Fruit fly (Drosophila melanogaster) whole organism, wandering third instar larva: ENCODE results near the gene Cp7Fb.

Experiments
- Abd-B ChIP-seq: fragments of >200 bp; optimal IDR thresholded peaks from 2 replicates; lab custom pipeline; 2017; ENCODE audit warnings: missing biosample characterization, missing genetic modification characterization
- CG32264 ChIP-seq: fragments of 200-800 bp; sonication (Bioruptor generic); optimal IDR thresholded peaks from 2 replicates; lab custom pipeline; 2016; ENCODE audit warnings: missing biosample characterization, missing genetic modification characterization
- CrebA ChIP-seq: fragments of 200-800 bp; sonication (Bioruptor generic); optimal IDR thresholded peaks from 2 replicates; lab custom pipeline; 2016; ENCODE audit warnings: missing biosample characterization, mild to moderate bottlenecking, missing genetic modification characterization, borderline replicate concordance
- Dfd ChIP-seq: fragments of >200 bp; optimal IDR thresholded peaks from 2 replicates; lab custom pipeline; 2017; ENCODE audit warnings: missing biosample characterization, missing genetic modification characterization
- Dif ChIP-seq: fragments of 200-275, 200-300 bp; sonication (Bioruptor generic); optimal IDR thresholded peaks from 2 replicates; lab custom pipeline; 2018; ENCODE audit warnings: missing biosample characterization, missing genetic modification characterization; ENCODE audit not compliant: partially characterized antibody
- GATAd ChIP-seq: sonication (Bioruptor generic); optimal IDR thresholded peaks from 2 replicates; lab custom pipeline; 2016; ENCODE audit warnings: missing biosample characterization, missing genetic modification characterization
- Hr78 ChIP-seq: fragments of >200 bp; optimal IDR thresholded peaks from 2 replicates; lab custom pipeline; 2017; ENCODE audit warnings: missing biosample characterization, missing genetic modification characterization
- Hr83 ChIP-seq: fragments of 200-300 bp; sonication (Bioruptor generic); optimal IDR thresholded peaks from 2 replicates; lab custom pipeline; 2016; ENCODE audit warnings: missing biosample characterization, mild to moderate bottlenecking, missing genetic modification characterization, moderate library complexity; ENCODE audit not compliant: poor library complexity, severe bottlenecking
- Jra ChIP-seq: sonication (Bioruptor generic); optimal IDR thresholded peaks from 2 replicates; lab custom pipeline; 2016; ENCODE audit warnings: missing biosample characterization, missing genetic modification characterization
- N ChIP-seq: fragments of >200 bp; optimal IDR thresholded peaks from 2 replicates; lab custom pipeline; 2018; ENCODE audit warnings: missing biosample characterization, missing external identifiers, missing genetic modification characterization
- OdsH ChIP-seq: fragments of 200-800 bp; sonication (Bioruptor generic); optimal IDR thresholded peaks from 2 replicates; lab custom pipeline; 2016; ENCODE audit warnings: missing biosample characterization, mild to moderate bottlenecking, missing genetic modification characterization
- br ChIP-seq: fragments of 200-800 bp; sonication (Bioruptor generic); optimal IDR thresholded peaks from 2 replicates; lab custom pipeline; 2016; ENCODE audit warnings: missing biosample characterization, missing genetic modification characterization
- dl ChIP-seq, 2 experiments: fragments of 175-275, 200-275 bp in 1 of 2; fragments of 200-275 bp in 1 of 2; sonication (Bioruptor generic); optimal IDR thresholded peaks; lab custom pipeline; 2018; ENCODE audit warnings: mild to moderate bottlenecking in 2 of 2, missing biosample characterization in 2 of 2, missing genetic modification characterization in 2 of 2, moderate library complexity in 2 of 2; ENCODE audit not compliant: partially characterized antibody in 2 of 2, insufficient read depth in 1 of 2
- dmrt93B ChIP-seq: fragments of 200-800 bp; sonication (Bioruptor generic); optimal IDR thresholded peaks from 2 replicates; lab custom pipeline; 2018; ENCODE audit warnings: missing biosample characterization, mild to moderate bottlenecking, missing genetic modification characterization
- foxo ChIP-seq, 2 experiments: fragments of 200-800 bp; sonication (Bioruptor generic); optimal IDR thresholded peaks; 2 replicates in 1 of 2; 3 replicates in 1 of 2; lab custom pipeline; 2016 to 2017; ENCODE audit warnings: missing biosample characterization in 2 of 2, missing genetic modification characterization in 2 of 2
- h ChIP-seq: fragments of 200-800 bp; sonication (Bioruptor generic); optimal IDR thresholded peaks from 3 replicates; lab custom pipeline; 2016; ENCODE audit warnings: missing biosample characterization, mild to moderate bottlenecking, missing genetic modification characterization
- jim ChIP-seq: fragments of 175-275, 200-325 bp; sonication (Bioruptor generic); optimal IDR thresholded peaks from 2 replicates; lab custom pipeline; 2016; ENCODE audit warnings: missing biosample characterization, mild to moderate bottlenecking, missing genetic modification characterization
- lola ChIP-seq: fragments of >200 bp; optimal IDR thresholded peaks from 2 replicates; lab custom pipeline; 2017; ENCODE audit warnings: missing biosample characterization, missing genetic modification characterization
- sage ChIP-seq: fragments of 200-800 bp; sonication (Bioruptor generic); optimal IDR thresholded peaks from 2 replicates; lab custom pipeline; 2016; ENCODE audit warnings: missing biosample characterization, mild to moderate bottlenecking, missing genetic modification characterization
- sv ChIP-seq: fragments of 200-800 bp; sonication (Bioruptor generic); optimal IDR thresholded peaks from 3 replicates; lab custom pipeline; 2016; ENCODE audit warnings: missing biosample characterization, missing genetic modification characterization
- tai ChIP-seq: sonication (Bioruptor generic); optimal IDR thresholded peaks from 2 replicates; lab custom pipeline; 2016; ENCODE audit warnings: missing biosample characterization, missing genetic modification characterization
- usp ChIP-seq: fragments of >200 bp; optimal IDR thresholded peaks from 2 replicates; lab custom pipeline; 2017; ENCODE audit warnings: missing biosample characterization, missing genetic modification characterization
- woc ChIP-seq: sonication (Bioruptor generic); optimal IDR thresholded peaks from 2 replicates; lab custom pipeline; 2016; ENCODE audit warnings: missing biosample characterization, mild to moderate bottlenecking, missing genetic modification characterization

Cp7Fb gene

dm6 chrX:8476817-8477216 is 3.2 kb downstream of the Cp7Fb start, which contains the start of gene Cp7Fc:
TSS of gene Cp7Fc (plus strand) at chrX:8477117.
- TF ChIP-seq dl (GFP tag; optimal IDR thresholded peaks at IDR 0.05; lab: Kevin White, UChicago; ENCODE audit: insufficient read depth in 1 of 2, partially characterized antibody in 2 of 2) (no peak), CrebA (no peak), h (no peak), Dif (GFP tag; lab: Kevin White, UChicago) (no peak), Hr78 (no peak), GATAd (GFP tag; lab: Kevin White, UChicago) (no peak), br (GFP tag; lab: Kevin White, UChicago) (no peak), jim (no peak), Hr83 (GFP tag; lab: Kevin White, UChicago) (no peak), lola (no peak), usp (GFP tag; lab: Kevin White, UChicago) (no peak)

- no peak for TF ChIP-seq Jra (GFP tag; lab: Kevin White, UChicago)
- no peak for TF ChIP-seq OdsH
- no peak for TF ChIP-seq Abd-B
- TF ChIP-seq, all 38 proteins: peak for 0
Observed at dm6 chrX:8479031-8479568, 5.5 kb downstream of the Cp7Fb start, which contains the start of gene Cp36. TSS of gene Cp36 (plus strand) at chrX:8479319.

dm6 chrX:8481462-8481861 is 7.8 kb downstream of the Cp7Fb start, which contains the start of gene Cp38:
TSS of gene Cp38 (plus strand) at chrX:8481837.
- TF ChIP-seq dmrt93B (GFP tag; lab: Kevin White, UChicago) = no peak

dm6 chrX:8483671-8484070 is 10.0 kb downstream of the Cp7Fb start, which contains the start of gene CG33223:
TSS of gene CG33223 (minus strand) at chrX:8483885.
- TF ChIP-seq jim (no peak), CG32264 (GFP tag; lab: Kevin White, UChicago) (no peak), Jra (GFP tag; lab: Kevin White, UChicago) (no peak), tai (GFP tag; lab: Kevin White, UChicago) (no peak)

dm6 chrX:8484778-8485177 is 11.1 kb downstream of the Cp7Fb start:
- TF ChIP-seq lola = no peak
- TF ChIP-seq, all 38 proteins: peak for 0

dm6 chrX:8489048-8489447 is 15.4 kb downstream of the Cp7Fb start, which contains the start of gene CG33181:
TSS of gene CG33181 (plus strand) at chrX:8489348.
- no peak for TF ChIP-seq foxo (GFP tag; optimal IDR thresholded peaks at IDR 0.05; lab: Kevin White, UChicago)
- TF ChIP-seq Dfd (GFP tag; lab: Kevin White, UChicago) = no peak
- no peak for TF ChIP-seq woc (GFP tag; lab: Kevin White, UChicago)
- TF ChIP-seq Abd-B = no peak
- TF ChIP-seq br (GFP tag; lab: Kevin White, UChicago) = no peak
- no peak for TF ChIP-seq CrebA
- TF ChIP-seq h = no peak
- TF ChIP-seq, all 38 proteins: peak for 0

- no peak for TF ChIP-seq lola
- no peak for TF ChIP-seq OdsH
- no peak for TF ChIP-seq sage (GFP tag; lab: Kevin White, UChicago)
- no peak for TF ChIP-seq CG32264 (GFP tag; lab: Kevin White, UChicago)
- TF ChIP-seq foxo (GFP tag; optimal IDR thresholded peaks at IDR 0.05; lab: Kevin White, UChicago) = no peak
- no peak for TF ChIP-seq sv (GFP tag; lab: Kevin White, UChicago)
- no peak for TF ChIP-seq GATAd (GFP tag; lab: Kevin White, UChicago)
- no peak for TF ChIP-seq woc (GFP tag; lab: Kevin White, UChicago)
- no peak for TF ChIP-seq Jra (GFP tag; lab: Kevin White, UChicago)
- TF ChIP-seq h = no peak
- no peak for TF ChIP-seq usp (GFP tag; lab: Kevin White, UChicago)
- no peak for TF ChIP-seq N
Observed at dm6 chrX:8489485-8489970, 15.9 kb downstream of the Cp7Fb start, which contains the start of gene otu. TSS of gene otu (minus strand) at chrX:8489535.
